Worm (Caenorhabditis elegans) whole organism, mixed stage, embryonic: ENCODE data around the gene ZK185.1.

Source experiments
- elt-1 ChIP-seq: sonication (generic microtip); optimal IDR thresholded peaks from 2 replicates; lab custom pipeline; 2017; ENCODE audit warnings: missing genetic modification characterization, mild to moderate bottlenecking, missing compliant biosample characterization, antibody characterized with exemption, moderate library complexity, borderline replicate concordance; ENCODE audit not compliant: insufficient read depth
- elt-3 ChIP-seq: fragments of 150-350 bp; optimal IDR thresholded peaks from 2 replicates; lab custom pipeline; 2014; ENCODE audit warnings: missing biosample characterization, missing genetic modification characterization
- pha-4 ChIP-seq: fragments of 150-350 bp; optimal IDR thresholded peaks from 2 replicates; lab custom pipeline; 2018; ENCODE audit warnings: missing biosample characterization, missing genetic modification reagents, missing genetic modification characterization
- snpc-4 ChIP-seq: fragments of 150-350 bp; optimal IDR thresholded peaks from 2 replicates; lab custom pipeline; 2014; ENCODE audit warnings: missing biosample characterization, missing genetic modification characterization
- sptf-1 ChIP-seq: sonication (generic microtip); optimal IDR thresholded peaks from 2 replicates; lab custom pipeline; 2017; ENCODE audit warnings: mild to moderate bottlenecking, missing genetic modification characterization, moderate library complexity, missing compliant biosample characterization

DNA sequence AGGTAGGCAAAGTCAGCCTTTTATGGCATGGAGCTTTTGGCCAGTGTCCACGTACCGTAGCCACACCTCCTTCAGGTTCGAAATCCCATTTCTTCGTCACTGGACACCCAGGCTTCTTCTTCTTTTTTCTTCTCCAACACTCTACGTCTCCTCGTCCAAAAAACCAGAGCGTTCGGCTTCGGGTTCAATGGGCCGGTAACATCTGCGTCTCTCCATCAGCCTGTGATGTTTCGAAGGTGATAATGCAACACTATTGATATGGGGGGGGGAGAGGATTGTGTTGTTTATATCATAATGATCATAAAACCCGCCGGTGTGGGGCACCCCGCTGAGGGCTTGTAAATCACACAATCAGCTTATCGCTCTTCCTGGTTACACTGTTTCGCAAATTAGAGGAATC is 23.4 kb upstream of the ZK185.1 start, which contains the start of gene ZK180.6:
- no peak for TF ChIP-seq elt-1
- no peak for TF ChIP-seq elt-3 (tag; lab: Kevin White, UChicago)
- no peak for TF ChIP-seq sptf-1 (tag; lab: Kevin White, UChicago)
- TF ChIP-seq pha-4 (tag; lab: Kevin White, UChicago): no peak
- no peak for TF ChIP-seq snpc-4 (tag; lab: Kevin White, UChicago)
